Worm (Caenorhabditis elegans): ENCODE results near the gene pwp-1.

Gene pwp-1

DNA sequence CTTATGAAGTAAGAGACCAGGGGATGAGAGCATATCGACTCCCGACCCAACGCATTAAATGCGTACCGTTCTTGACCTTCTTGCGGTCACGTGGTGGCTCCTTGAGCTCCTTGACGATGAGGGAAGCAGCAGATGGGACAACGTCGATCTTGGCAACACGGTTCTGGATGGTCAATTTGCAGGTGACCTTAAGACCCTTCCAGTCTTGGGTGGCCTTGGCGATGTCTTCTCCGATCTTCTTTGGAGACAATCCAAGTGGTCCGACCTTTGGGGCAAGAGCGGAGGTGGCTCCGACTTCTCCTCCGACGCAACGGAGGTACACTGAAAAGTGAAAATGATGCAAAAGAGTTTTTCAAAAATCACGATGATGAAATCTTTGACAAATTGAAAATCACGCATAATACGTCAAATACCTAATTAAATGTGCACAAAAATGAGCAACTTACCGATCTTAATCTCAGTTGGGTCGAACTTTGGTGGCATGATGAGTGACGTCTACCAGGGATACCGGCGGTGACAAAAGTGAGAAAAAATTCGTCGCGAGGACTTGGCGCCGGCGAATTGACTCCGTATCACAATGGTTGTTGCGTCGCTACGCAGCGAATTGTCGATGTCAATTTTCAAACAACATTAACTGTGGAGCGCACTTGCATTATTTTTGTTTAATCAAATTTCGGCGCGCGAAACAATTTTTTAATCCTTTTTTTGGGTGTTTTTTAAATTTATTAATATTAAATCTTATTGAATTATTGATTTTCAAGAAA is 3.9 kb upstream of the pwp-1 start, which contains the start of gene rpl-12:
TSS of gene rpl-12 (minus strand) at position 574 of the 764 bp plus-strand sequence.
- TF ChIP-seq ham-2 (GFP tag; optimal IDR thresholded peaks at IDR 0.05): peak; percentile 23
- TF ChIP-seq drap-1 (GFP tag; optimal IDR thresholded peaks at IDR 0.05): peak; percentile 80
- TF ChIP-seq sptf-1 (tag; optimal IDR thresholded peaks at IDR 0.05): peak; percentile 89
- TF ChIP-seq mab-5 (tag; optimal IDR thresholded peaks at IDR 0.05): peak; percentile 83
- no peak for TF ChIP-seq flh-1 (GFP tag; optimal IDR thresholded peaks at IDR 0.05)
- peak; percentile 75 for TF ChIP-seq mls-2 (tag; optimal IDR thresholded peaks at IDR 0.05)
- TF ChIP-seq lin-32 (GFP tag; optimal IDR thresholded peaks at IDR 0.05): peak; percentile 3
- no peak for TF ChIP-seq bed-3 (GFP tag; optimal IDR thresholded peaks at IDR 0.05)
- TF ChIP-seq pha-4 (tag; optimal IDR thresholded peaks at IDR 0.05): peak; percentile 99
- no peak for TF ChIP-seq sem-2 (GFP tag; optimal IDR thresholded peaks at IDR 0.05)
- TF ChIP-seq nhr-76 (tag; optimal IDR thresholded peaks at IDR 0.05): no peak
- TF ChIP-seq nhr-2 (tag; optimal IDR thresholded peaks at IDR 0.05): no peak
- peak; percentile 100 for TF ChIP-seq ces-1 (GFP tag; optimal IDR thresholded peaks at IDR 0.05)
- peak; percentile 67 for TF ChIP-seq ceh-83 (GFP tag; optimal IDR thresholded peaks at IDR 0.05)
- TF ChIP-seq cnd-1 (tag; optimal IDR thresholded peaks at IDR 0.05): peak; percentile 84
- peak; percentile 94 for TF ChIP-seq unc-62 (GFP tag; optimal IDR thresholded peaks at IDR 0.05)
- TF ChIP-seq elt-3 (tag; optimal IDR thresholded peaks at IDR 0.05): peak; percentile 84
- peak; percentile 74 for TF ChIP-seq M03D4.4 (tag; optimal IDR thresholded peaks at IDR 0.05)
- TF ChIP-seq elt-1 (tag; optimal IDR thresholded peaks at IDR 0.05; ENCODE audit: borderline replicate concordance, insufficient read depth): no peak
- TF ChIP-seq tbx-8 (GFP tag; optimal IDR thresholded peaks at IDR 0.05): peak; percentile 45
- peak; percentile 52 for TF ChIP-seq blmp-1 (tag; optimal IDR thresholded peaks at IDR 0.05)
- TF ChIP-seq ceh-39 (tag; optimal IDR thresholded peaks at IDR 0.05): peak; percentile 94
- peak; percentile 96 for TF ChIP-seq lin-13 (tag; optimal IDR thresholded peaks at IDR 0.05)
- TF ChIP-seq snpc-4 (tag; optimal IDR thresholded peaks at IDR 0.05): no peak
- TF ChIP-seq ztf-11 (tag; optimal IDR thresholded peaks at IDR 0.05): peak; percentile 75
- TF ChIP-seq ceh-43 (GFP tag; optimal IDR thresholded peaks at IDR 0.05): peak; percentile 67
- no peak for TF ChIP-seq nhr-28 (tag; optimal IDR thresholded peaks at IDR 0.05)
- peak; percentile 92 for TF ChIP-seq lsy-2 (tag; optimal IDR thresholded peaks at IDR 0.05)
- peak; percentile 97 for TF ChIP-seq nhr-237 (tag; optimal IDR thresholded peaks at IDR 0.05)
- TF ChIP-seq hlh-1 (tag; optimal IDR thresholded peaks at IDR 0.05): peak; percentile 71
- peak; percentile 75 for TF ChIP-seq unc-120 (tag; optimal IDR thresholded peaks at IDR 0.05; ENCODE audit: poor library complexity, severe bottlenecking)
- peak; percentile 54 for TF ChIP-seq zip-8 (tag; optimal IDR thresholded peaks at IDR 0.05)
- TF ChIP-seq nhr-12 (tag; optimal IDR thresholded peaks at IDR 0.05): peak; percentile 75
- TF ChIP-seq mep-1 (tag; optimal IDR thresholded peaks at IDR 0.05): peak; percentile 99
- TF ChIP-seq unc-39 (tag; optimal IDR thresholded peaks at IDR 0.05): peak; percentile 75

ce11 chrIV:13238943-13239861 is 2.8 kb upstream of the pwp-1 start, which contains the start of gene tag-115:
tag-115 (minus strand) TSS chrIV:13239414.
- TF ChIP-seq snpc-4 (tag; optimal IDR thresholded peaks at IDR 0.05) (no peak), elt-1 (tag; optimal IDR thresholded peaks at IDR 0.05; ENCODE audit: borderline replicate concordance, insufficient read depth) (no peak), ceh-83 (GFP tag; optimal IDR thresholded peaks at IDR 0.05) (peak; percentile 7), unc-39 (tag; optimal IDR thresholded peaks at IDR 0.05) (no peak), drap-1 (GFP tag; optimal IDR thresholded peaks at IDR 0.05) (no peak), lsy-2 (tag; optimal IDR thresholded peaks at IDR 0.05) (no peak)

DNA sequence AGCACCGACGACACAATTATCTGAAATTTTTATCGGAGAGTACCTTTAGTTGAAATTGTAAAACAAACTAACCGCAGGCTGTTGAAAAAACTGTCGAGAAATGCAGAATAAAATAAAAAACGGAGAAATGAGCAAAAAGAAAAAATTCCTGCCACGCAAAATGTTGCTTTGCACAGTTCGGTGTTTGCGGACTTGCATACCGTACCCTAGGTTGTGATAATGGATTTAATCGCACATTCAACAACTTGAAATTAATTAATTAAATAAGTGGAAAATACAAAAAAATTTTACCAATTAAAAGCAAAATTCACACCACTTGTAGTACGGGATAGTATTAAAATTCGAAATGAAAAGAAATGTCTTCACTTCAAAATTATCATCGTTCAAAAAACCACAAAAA is 5.0 kb downstream of the pwp-1 start:
- TF ChIP-seq mab-5 (tag; optimal IDR thresholded peaks at IDR 0.05) (no peak), bed-3 (GFP tag; optimal IDR thresholded peaks at IDR 0.05) (no peak), nhr-2 (tag; optimal IDR thresholded peaks at IDR 0.05) (no peak), ceh-39 (tag; optimal IDR thresholded peaks at IDR 0.05) (no peak), nhr-237 (tag; optimal IDR thresholded peaks at IDR 0.05) (no peak), ham-2 (GFP tag; optimal IDR thresholded peaks at IDR 0.05) (no peak), nhr-76 (tag; optimal IDR thresholded peaks at IDR 0.05) (no peak), nhr-28 (tag; optimal IDR thresholded peaks at IDR 0.05) (no peak), ceh-43 (GFP tag; optimal IDR thresholded peaks at IDR 0.05) (no peak), nhr-12 (tag; optimal IDR thresholded peaks at IDR 0.05) (no peak), zip-8 (tag; optimal IDR thresholded peaks at IDR 0.05) (no peak), elt-3 (tag; optimal IDR thresholded peaks at IDR 0.05) (no peak), mep-1 (tag; optimal IDR thresholded peaks at IDR 0.05) (peak; percentile 28), cnd-1 (tag; optimal IDR thresholded peaks at IDR 0.05) (no peak), unc-62 (GFP tag; optimal IDR thresholded peaks at IDR 0.05) (no peak), flh-1 (GFP tag; optimal IDR thresholded peaks at IDR 0.05) (no peak), sem-2 (GFP tag; optimal IDR thresholded peaks at IDR 0.05) (no peak), M03D4.4 (tag; optimal IDR thresholded peaks at IDR 0.05) (no peak), elt-1 (tag; optimal IDR thresholded peaks at IDR 0.05; ENCODE audit: borderline replicate concordance, insufficient read depth) (no peak), lsy-2 (tag; optimal IDR thresholded peaks at IDR 0.05) (peak; percentile 96), ces-1 (GFP tag; optimal IDR thresholded peaks at IDR 0.05) (peak; percentile 85), snpc-4 (tag; optimal IDR thresholded peaks at IDR 0.05) (no peak), drap-1 (GFP tag; optimal IDR thresholded peaks at IDR 0.05) (no peak), lin-13 (tag; optimal IDR thresholded peaks at IDR 0.05) (no peak), hlh-1 (tag; optimal IDR thresholded peaks at IDR 0.05) (no peak), unc-120 (tag; optimal IDR thresholded peaks at IDR 0.05; ENCODE audit: poor library complexity, severe bottlenecking) (no peak)
